Worm (Caenorhabditis elegans) whole organism, young adult: ENCODE measurements around the gene dao-6.
A peak's percentile ranks its signal among the peaks of the same experiment; 100 is the strongest.

Experiments
- B0019.2 ChIP-seq: fragments of 200-800 bp; sonication (Bioruptor generic); conservative IDR thresholded peaks from 2 replicates; pipeline ENCODE4 v1.3.6; 2022; ENCODE audit warnings: missing genetic modification reagents, missing genetic modification characterization, missing compliant biosample characterization
- B0336.3 ChIP-seq: fragments of 200-800 bp; sonication (Bioruptor generic); IDR thresholded peaks from 2 replicates; pipeline ENCODE4 v1.3.6; 2022; ENCODE audit warnings: missing genetic modification characterization, missing compliant biosample characterization
- C06A6.2 ChIP-seq: fragments of 200-800 bp; sonication (Bioruptor generic); conservative IDR thresholded peaks from 2 replicates; pipeline ENCODE4 v1.3.6; 2022; ENCODE audit warnings: missing genetic modification characterization, missing compliant biosample characterization
- C17E4.6 ChIP-seq: fragments of 200-800 bp; sonication (Bioruptor generic); IDR thresholded peaks from 2 replicates; pipeline ENCODE4 v1.3.6; 2022; ENCODE audit warnings: missing genetic modification reagents, missing genetic modification characterization, missing compliant biosample characterization
- D2030.7 ChIP-seq: fragments of 200-800 bp; sonication (Bioruptor generic); IDR thresholded peaks from 2 replicates; pipeline ENCODE4 v1.3.6; 2022; ENCODE audit warnings: missing genetic modification reagents, missing genetic modification characterization, missing compliant biosample characterization
- F10E7.11 ChIP-seq: sonication (generic microtip); optimal IDR thresholded peaks from 2 replicates; lab custom pipeline; 2017; ENCODE audit warnings: mild to moderate bottlenecking, missing genetic modification characterization, moderate library complexity, missing compliant biosample characterization
- F22D6.2 ChIP-seq: sonication (generic microtip); optimal IDR thresholded peaks from 2 replicates; lab custom pipeline; 2016; ENCODE audit warnings: mild to moderate bottlenecking, missing genetic modification characterization, missing compliant biosample characterization
- F49E8.2 ChIP-seq: sonication (generic microtip); optimal IDR thresholded peaks from 3 replicates; lab custom pipeline; 2017; ENCODE audit warnings: missing genetic modification characterization, mild to moderate bottlenecking, missing compliant biosample characterization, antibody characterized with exemption, moderate library complexity; ENCODE audit not compliant: insufficient read depth
- F57A8.1 ChIP-seq: fragments of 200-800 bp; sonication (Bioruptor generic); optimal IDR thresholded peaks from 2 replicates; lab custom pipeline; 2018; ENCODE audit warnings: mild to moderate bottlenecking, missing genetic modification characterization, moderate library complexity, missing compliant biosample characterization
- Y53G8AR.9 ChIP-seq: fragments of 200-800 bp; sonication (Bioruptor generic); conservative IDR thresholded peaks from 2 replicates; pipeline ENCODE4 v1.3.6; 2022; ENCODE audit warnings: missing genetic modification reagents, missing genetic modification characterization, missing compliant biosample characterization
- Y67H2A.10 ChIP-seq: fragments of 200-800 bp; sonication (Bioruptor generic); conservative IDR thresholded peaks from 2 replicates; pipeline ENCODE4 v1.3.6; 2022; ENCODE audit warnings: missing genetic modification reagents, missing genetic modification characterization, missing compliant biosample characterization
- ZK185.1 ChIP-seq: sonication (generic microtip); optimal IDR thresholded peaks from 2 replicates; lab custom pipeline; 2016; ENCODE audit warnings: mild to moderate bottlenecking, missing genetic modification characterization, missing compliant biosample characterization; ENCODE audit not compliant: poor library complexity, severe bottlenecking
- attf-3 ChIP-seq: fragments of 200-800 bp; sonication (Bioruptor generic); conservative IDR thresholded peaks from 2 replicates; pipeline ENCODE4 v1.3.6; 2022; ENCODE audit warnings: missing genetic modification reagents, missing genetic modification characterization, missing compliant biosample characterization
- attf-5 ChIP-seq: fragments of 200-800 bp; sonication (Bioruptor generic); optimal IDR thresholded peaks from 2 replicates; lab custom pipeline; 2018; ENCODE audit warnings: mild to moderate bottlenecking, missing genetic modification characterization, missing compliant biosample characterization
- attf-6 ChIP-seq: fragments of 200-800 bp; sonication (Bioruptor generic); IDR thresholded peaks from 2 replicates; pipeline ENCODE4 v1.3.6; 2022; ENCODE audit warnings: missing genetic modification reagents, missing genetic modification characterization, missing compliant biosample characterization
- bed-1 ChIP-seq: fragments of 200-800 bp; sonication (Bioruptor generic); IDR thresholded peaks from 2 replicates; pipeline ENCODE4 v1.3.6; 2022; ENCODE audit warnings: missing genetic modification reagents, missing genetic modification characterization, missing compliant biosample characterization
- ccch-3 ChIP-seq: fragments of 200-800 bp; sonication (Bioruptor generic); optimal IDR thresholded peaks from 2 replicates; lab custom pipeline; 2018; ENCODE audit warnings: mild to moderate bottlenecking, missing genetic modification characterization, missing compliant biosample characterization
- cebp-2 ChIP-seq: fragments of 200-800 bp; sonication (Bioruptor generic); IDR thresholded peaks from 2 replicates; pipeline ENCODE4 v1.3.6; 2022; ENCODE audit warnings: missing genetic modification characterization, missing compliant biosample characterization
- ceh-100 ChIP-seq: fragments of 200-800 bp; sonication (Bioruptor generic); IDR thresholded peaks from 2 replicates; pipeline ENCODE4 v1.3.6; 2022; ENCODE audit warnings: missing genetic modification reagents, missing genetic modification characterization, missing compliant biosample characterization
- ceh-79 ChIP-seq: sonication (generic microtip); optimal IDR thresholded peaks from 2 replicates; lab custom pipeline; 2017; ENCODE audit warnings: mild to moderate bottlenecking, missing genetic modification characterization, missing compliant biosample characterization
- chd-7 ChIP-seq: sonication (generic microtip); optimal IDR thresholded peaks from 2 replicates; lab custom pipeline; 2016; ENCODE audit warnings: mild to moderate bottlenecking, missing genetic modification characterization, moderate library complexity, missing compliant biosample characterization
- dpl-1 ChIP-seq: fragments of 150-350 bp; optimal IDR thresholded peaks from 2 replicates; lab custom pipeline; 2014; ENCODE audit warnings: missing biosample characterization, missing genetic modification reagents, missing genetic modification characterization
- hrde-1 ChIP-seq: sonication (generic microtip); optimal IDR thresholded peaks from 2 replicates; lab custom pipeline; 2016; ENCODE audit warnings: missing genetic modification characterization, mild to moderate bottlenecking, missing compliant biosample characterization, moderate library complexity, missing genotype, missing genetic modification reagents, borderline replicate concordance
- lin-26 ChIP-seq: fragments of 200-800 bp; sonication (Bioruptor generic); IDR thresholded peaks from 2 replicates; pipeline ENCODE4 v1.3.6; 2022; ENCODE audit warnings: missing genetic modification reagents, missing genetic modification characterization, missing compliant biosample characterization
- lin-54 ChIP-seq: fragments of 200-800 bp; sonication (Bioruptor generic); optimal IDR thresholded peaks from 2 replicates; lab custom pipeline; 2018; ENCODE audit warnings: mild to moderate bottlenecking, missing genetic modification characterization, missing compliant biosample characterization
- lsy-27 ChIP-seq: sonication (generic microtip); optimal IDR thresholded peaks from 2 replicates; lab custom pipeline; 2017; ENCODE audit warnings: missing genetic modification characterization, mild to moderate bottlenecking, missing compliant biosample characterization, antibody characterized with exemption, missing genotype, borderline replicate concordance; ENCODE audit not compliant: insufficient read depth
- madf-3 ChIP-seq: fragments of 200-800 bp; sonication (Bioruptor generic); IDR thresholded peaks from 2 replicates; pipeline ENCODE4 v1.3.6; 2022; ENCODE audit warnings: missing genetic modification reagents, missing genetic modification characterization, missing compliant biosample characterization
- madf-6 ChIP-seq: fragments of 200-800 bp; sonication (Bioruptor generic); IDR thresholded peaks from 2 replicates; pipeline ENCODE4 v1.3.6; 2022; ENCODE audit warnings: missing genetic modification reagents, missing genetic modification characterization, missing compliant biosample characterization
- mes-4 ChIP-seq: sonication (generic microtip); optimal IDR thresholded peaks from 2 replicates; lab custom pipeline; 2016; ENCODE audit warnings: missing genotype, missing genetic modification characterization, missing compliant biosample characterization
- pbrm-1 ChIP-seq: fragments of 200-800 bp; sonication (Bioruptor generic); IDR thresholded peaks from 2 replicates; pipeline ENCODE4 v1.3.6; 2022; ENCODE audit warnings: missing genetic modification reagents, missing genetic modification characterization, missing compliant biosample characterization
- rec-8 ChIP-seq, 2 experiments: sonication (generic microtip); optimal IDR thresholded peaks; 2 replicates each; lab custom pipeline; 2016; ENCODE audit warnings: mild to moderate bottlenecking in 2 of 2, missing genetic modification characterization in 2 of 2, missing genetic modification reagents in 2 of 2, missing genotype in 2 of 2, missing biosample characterization in 1 of 2, missing compliant biosample characterization in 1 of 2, moderate library complexity in 1 of 2
- rpc-1 ChIP-seq, 2 experiments: fragments of 150-350 bp in 1 of 2; sonication (generic microtip) in 1 of 2; optimal IDR thresholded peaks; 2 replicates each; lab custom pipeline; 2014 to 2018; ENCODE audit warnings: missing biosample characterization in 1 of 2, missing genetic modification characterization in 1 of 2, missing genetic modification reagents in 1 of 2, missing genotype in 1 of 2
- snpc-1.1 ChIP-seq: sonication (generic microtip); optimal IDR thresholded peaks from 2 replicates; lab custom pipeline; 2017; ENCODE audit warnings: missing genetic modification characterization, mild to moderate bottlenecking, missing compliant biosample characterization, antibody characterized with exemption, moderate library complexity, missing genotype, missing genetic modification reagents; ENCODE audit not compliant: insufficient read depth
- snpc-1.3 ChIP-seq: sonication (generic microtip); optimal IDR thresholded peaks from 2 replicates; lab custom pipeline; 2017; ENCODE audit warnings: missing genetic modification characterization, mild to moderate bottlenecking, missing compliant biosample characterization, antibody characterized with exemption, moderate library complexity, missing genotype, missing genetic modification reagents; ENCODE audit not compliant: insufficient read depth
- snpc-3.4 ChIP-seq: sonication (generic microtip); optimal IDR thresholded peaks from 2 replicates; lab custom pipeline; 2017; ENCODE audit warnings: missing genetic modification characterization, mild to moderate bottlenecking, missing compliant biosample characterization, antibody characterized with exemption, moderate library complexity, missing genotype, missing genetic modification reagents
- snpc-4 ChIP-seq, 5 experiments: fragments of 150-350 bp in 1 of 5; sonication (generic microtip) in 4 of 5; optimal IDR thresholded peaks; 2 replicates each; lab custom pipeline; 2014 to 2018; ENCODE audit warnings: missing genetic modification characterization in 5 of 5, missing biosample characterization in 3 of 5, antibody characterized with exemption in 2 of 5, mild to moderate bottlenecking in 2 of 5, missing compliant biosample characterization in 2 of 5, missing genotype in 2 of 5, moderate library complexity in 2 of 5, missing genetic modification reagents in 1 of 5
- tlf-1 ChIP-seq: fragments of 200-800 bp; sonication (Bioruptor generic); optimal IDR thresholded peaks from 2 replicates; lab custom pipeline; 2018; ENCODE audit warnings: mild to moderate bottlenecking, missing genetic modification characterization, missing compliant biosample characterization
- unc-62 ChIP-seq: fragments of 150-350 bp; optimal IDR thresholded peaks from 2 replicates; lab custom pipeline; 2014; ENCODE audit warnings: missing biosample characterization, missing genetic modification reagents, missing genetic modification characterization
- xnd-1 ChIP-seq: sonication (generic microtip); optimal IDR thresholded peaks from 2 replicates; lab custom pipeline; 2016; ENCODE audit warnings: missing genotype, missing genetic modification reagents, missing genetic modification characterization, missing compliant biosample characterization
- zfh-2 ChIP-seq: fragments of 200-800 bp; sonication (Bioruptor generic); conservative IDR thresholded peaks from 2 replicates; pipeline ENCODE4 v1.3.6; 2022; ENCODE audit warnings: missing genetic modification reagents, missing genetic modification characterization, missing compliant biosample characterization
- ztf-25 ChIP-seq: fragments of 200-800 bp; sonication (Bioruptor generic); IDR thresholded peaks from 2 replicates; pipeline ENCODE4 v1.3.6; 2022; ENCODE audit warnings: missing genetic modification reagents, missing genetic modification characterization, missing compliant biosample characterization
- ztf-28 ChIP-seq: fragments of 200-800 bp; sonication (Bioruptor generic); IDR thresholded peaks from 2 replicates; pipeline ENCODE4 v1.3.6; 2022; ENCODE audit warnings: missing genetic modification reagents, missing genetic modification characterization, missing compliant biosample characterization
- ztf-3 ChIP-seq: fragments of 200-800 bp; sonication (Bioruptor generic); optimal IDR thresholded peaks from 2 replicates; lab custom pipeline; 2018; ENCODE audit warnings: mild to moderate bottlenecking, missing genetic modification characterization, missing compliant biosample characterization

The dao-6 gene

DNA sequence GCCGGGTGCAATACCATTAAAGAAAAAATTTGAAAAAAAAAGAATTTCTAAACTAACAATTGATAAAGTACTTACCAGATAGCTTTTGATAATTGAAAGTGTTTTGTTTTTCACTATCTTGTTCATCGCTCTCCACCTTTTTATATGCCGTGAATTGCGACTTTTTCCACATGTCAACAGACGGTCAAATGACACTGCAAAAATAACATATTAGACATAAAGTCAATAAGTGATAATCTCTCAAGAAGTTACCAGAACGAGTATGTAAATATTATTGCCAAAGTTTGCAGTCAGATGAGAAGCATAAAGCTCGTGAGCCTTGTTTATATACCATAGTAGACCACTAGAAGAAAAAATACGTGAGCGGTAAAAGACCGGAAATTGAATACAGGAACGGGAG, at the start of gene dao-6:
TSS of gene dao-6 (minus strand) at position 345 of the 400 bp plus-strand sequence.
- TF ChIP-seq lin-54 (GFP tag; lab: Kevin White, UChicago) = no peak
- TF ChIP-seq snpc-1.3 = no peak
- no peak for TF ChIP-seq rec-8 (tag; optimal IDR thresholded peaks at IDR 0.05; lab: Kevin White, UChicago)
- no peak for TF ChIP-seq chd-7 (tag; lab: Kevin White, UChicago)
- TF ChIP-seq dpl-1 (GFP tag; lab: Kevin White, UChicago) = no peak
- no peak for TF ChIP-seq C06A6.2
- no peak for TF ChIP-seq snpc-4 (GFP tag; optimal IDR thresholded peaks at IDR 0.05; lab: Kevin White, UChicago)
- TF ChIP-seq snpc-4 (tag; optimal IDR thresholded peaks at IDR 0.05; lab: Kevin White, UChicago) = no peak

ce11 chrIII:9783133-9783590, 47.2 kb upstream of the dao-6 start:
- TF ChIP-seq F22D6.2 = no peak
- peak; percentile 42 for TF ChIP-seq tlf-1
- peak; percentile 62 for TF ChIP-seq F10E7.11 (tag; lab: Kevin White, UChicago)
- 0 out of 2 replicates have a peak, but pooled peaks have one; percentile 36 for TF ChIP-seq cebp-2 (GFP tag; lab: Robert Waterston, UW)
- peak; percentile 57 for TF ChIP-seq ztf-3 (GFP tag; lab: Kevin White, UChicago)
- peak; percentile 24 for TF ChIP-seq F49E8.2
- no peak for TF ChIP-seq zfh-2 (GFP tag; lab: Robert Waterston, UW)
- no peak for TF ChIP-seq chd-7 (tag; lab: Kevin White, UChicago)
- peak; percentile 6 for TF ChIP-seq hrde-1 (tag; lab: Kevin White, UChicago)
- TF ChIP-seq bed-1 (GFP tag; lab: Robert Waterston, UW) = 0 out of 2 replicates have a peak, but pooled peaks have one; percentile 14
- peak; percentile 42 for TF ChIP-seq madf-6
- no peak for TF ChIP-seq mes-4
- no peak for TF ChIP-seq B0019.2 (GFP tag; lab: Robert Waterston, UW)
- TF ChIP-seq ceh-100 (GFP tag; lab: Robert Waterston, UW) = no peak; the same call in 1 of the 2 replicates
- no peak for TF ChIP-seq lsy-27 (tag; lab: Kevin White, UChicago)
- TF ChIP-seq ztf-28 (GFP tag; lab: Robert Waterston, UW) = no peak
- no peak for TF ChIP-seq F57A8.1 (GFP tag; lab: Kevin White, UChicago)
- TF ChIP-seq pbrm-1 (GFP tag; lab: Robert Waterston, UW) = 0 out of 2 replicates have a peak, but pooled peaks have one; percentile 15
- TF ChIP-seq B0336.3 = peak; percentile 50; the same call in 1 of the 2 replicates
- peak; percentile 85 for TF ChIP-seq madf-3
- no peak for TF ChIP-seq attf-3 (GFP tag; lab: Robert Waterston, UW)
- TF ChIP-seq ZK185.1 = no peak
- 0 out of 2 replicates have a peak, but pooled peaks have one; percentile 54 for TF ChIP-seq Y53G8AR.9 (GFP tag; lab: Robert Waterston, UW)
- no peak for TF ChIP-seq snpc-4 (GFP tag; optimal IDR thresholded peaks at IDR 0.05; lab: Kevin White, UChicago)
- peak in 1 of 4 experiments; percentile 2 for TF ChIP-seq snpc-4 (tag; optimal IDR thresholded peaks at IDR 0.05; lab: Kevin White, UChicago)
- TF ChIP-seq ccch-3 = no peak
- no peak for TF ChIP-seq snpc-1.1 (tag; lab: Kevin White, UChicago)
- TF ChIP-seq unc-62 (GFP tag; lab: Kevin White, UChicago) = no peak
- TF ChIP-seq lin-26 (GFP tag; lab: Robert Waterston, UW) = no peak
- TF ChIP-seq C17E4.6 = no peak
- no peak for TF ChIP-seq D2030.7
- TF ChIP-seq attf-5 = peak; percentile 21
- no peak for TF ChIP-seq attf-6 (GFP tag; lab: Robert Waterston, UW)
- no peak for TF ChIP-seq dpl-1 (GFP tag; lab: Kevin White, UChicago)
- TF ChIP-seq Y67H2A.10 (GFP tag; lab: Robert Waterston, UW) = no peak
- TF ChIP-seq ceh-79 (tag; lab: Kevin White, UChicago) = no peak
- no peak for TF ChIP-seq xnd-1
- no peak for TF ChIP-seq snpc-3.4 (tag; lab: Kevin White, UChicago)
- TF ChIP-seq ztf-25 (GFP tag; lab: Robert Waterston, UW) = no peak
- TF ChIP-seq rpc-1 (optimal IDR thresholded peaks at IDR 0.05; lab: Kevin White, UChicago) = no peak
- TF ChIP-seq rpc-1 (tag; optimal IDR thresholded peaks at IDR 0.05; lab: Kevin White, UChicago) = no peak
